Worm (Caenorhabditis elegans) whole organism, L3 larva: ENCODE results near the gene plp-2.

Experiments used
- R02D3.7 ChIP-seq: fragments of 150-350 bp; optimal IDR thresholded peaks from 2 replicates; lab custom pipeline; 2014; ENCODE audit warnings: missing biosample characterization, missing genetic modification characterization
- ZK546.5 ChIP-seq: sonication (generic microtip); optimal IDR thresholded peaks from 2 replicates; lab custom pipeline; 2017; ENCODE audit warnings: missing biosample characterization, missing genetic modification characterization
- aly-2 ChIP-seq: fragments of 150-350 bp; optimal IDR thresholded peaks from 2 replicates; lab custom pipeline; 2014; ENCODE audit warnings: missing biosample characterization, missing genetic modification characterization
- ama-1 ChIP-seq: fragments of 150-350 bp; optimal IDR thresholded peaks from 2 replicates; lab custom pipeline; 2018
- ceh-16 ChIP-seq: sonication (generic microtip); optimal IDR thresholded peaks from 2 replicates; lab custom pipeline; 2017; ENCODE audit warnings: missing biosample characterization, missing genetic modification characterization
- ceh-28 ChIP-seq: fragments of 150-350 bp; optimal IDR thresholded peaks from 2 replicates; lab custom pipeline; 2014; ENCODE audit warnings: missing biosample characterization, missing genetic modification reagents, missing genetic modification characterization
- ceh-9 ChIP-seq: sonication (generic microtip); optimal IDR thresholded peaks from 2 replicates; lab custom pipeline; 2018; ENCODE audit warnings: missing biosample characterization, missing genetic modification characterization
- daf-12 ChIP-seq: fragments of 150-350 bp; optimal IDR thresholded peaks from 2 replicates; lab custom pipeline; 2014; ENCODE audit warnings: missing biosample characterization, missing genetic modification reagents, missing genetic modification characterization
- egl-27 ChIP-seq: sonication (generic microtip); optimal IDR thresholded peaks from 4 replicates; lab custom pipeline; 2017; ENCODE audit warnings: missing biosample characterization, missing genetic modification reagents, missing genetic modification characterization
- egl-5 ChIP-seq: fragments of 150-350 bp; optimal IDR thresholded peaks from 2 replicates; lab custom pipeline; 2017; ENCODE audit warnings: missing biosample characterization, missing genetic modification reagents, missing genetic modification characterization, inconsistent platforms
- elt-1 ChIP-seq: fragments of 150-350 bp; optimal IDR thresholded peaks from 2 replicates; lab custom pipeline; 2014; ENCODE audit warnings: missing biosample characterization, missing genetic modification characterization
- elt-3 ChIP-seq, 3 experiments: fragments of 150-350 bp in 1 of 3; sonication (generic microtip) in 2 of 3; optimal IDR thresholded peaks; 2 replicates in 2 of 3; 4 replicates in 1 of 3; lab custom pipeline; 2014 to 2017; ENCODE audit warnings: missing biosample characterization in 3 of 3, missing genetic modification characterization in 3 of 3
- eor-1 ChIP-seq, 2 experiments: fragments of 150-350 bp; optimal IDR thresholded peaks; 2 replicates each; lab custom pipeline; 2014 to 2018; ENCODE audit warnings: missing biosample characterization in 2 of 2, missing genetic modification characterization in 2 of 2
- fkh-10 ChIP-seq: sonication (generic microtip); optimal IDR thresholded peaks from 2 replicates; lab custom pipeline; 2017; ENCODE audit warnings: missing biosample characterization, missing genetic modification reagents, missing genetic modification characterization
- fkh-2 ChIP-seq: fragments of 150-350 bp; optimal IDR thresholded peaks from 2 replicates; lab custom pipeline; 2014; ENCODE audit warnings: missing biosample characterization, missing genetic modification reagents, missing genetic modification characterization
- fos-1 ChIP-seq: fragments of 150-350 bp; optimal IDR thresholded peaks from 2 replicates; lab custom pipeline; 2014; ENCODE audit warnings: missing biosample characterization, missing genetic modification characterization
- hmg-11 ChIP-seq: sonication (generic microtip); optimal IDR thresholded peaks from 2 replicates; lab custom pipeline; 2016; ENCODE audit warnings: missing genetic modification characterization, missing compliant biosample characterization
- lin-15B ChIP-seq: fragments of 150-350 bp; optimal IDR thresholded peaks from 2 replicates; lab custom pipeline; 2014; ENCODE audit warnings: missing biosample characterization, missing genetic modification characterization
- lin-39 ChIP-seq: fragments of 150-350 bp; optimal IDR thresholded peaks from 2 replicates; lab custom pipeline; 2018; ENCODE audit warnings: missing biosample characterization, missing genetic modification reagents, missing genetic modification characterization
- lsy-12 ChIP-seq: sonication (generic microtip); optimal IDR thresholded peaks from 2 replicates; lab custom pipeline; 2016; ENCODE audit warnings: mild to moderate bottlenecking, missing genetic modification characterization, missing compliant biosample characterization
- mdl-1 ChIP-seq: fragments of 150-350 bp; optimal IDR thresholded peaks from 2 replicates; lab custom pipeline; 2014; ENCODE audit warnings: missing biosample characterization, missing genetic modification characterization
- mml-1 ChIP-seq: fragments of 150-350 bp; sonication (generic microtip); optimal IDR thresholded peaks from 3 replicates; lab custom pipeline; 2014; ENCODE audit warnings: missing biosample characterization, missing genetic modification characterization
- nfya-1 ChIP-seq: sonication (generic microtip); optimal IDR thresholded peaks from 2 replicates; lab custom pipeline; 2017; ENCODE audit warnings: missing genetic modification characterization, mild to moderate bottlenecking, missing compliant biosample characterization, antibody characterized with exemption, moderate library complexity; ENCODE audit not compliant: insufficient read depth
- nhr-23 ChIP-seq: fragments of 150-350 bp; optimal IDR thresholded peaks from 2 replicates; lab custom pipeline; 2014; ENCODE audit warnings: missing biosample characterization, missing genetic modification reagents, missing genetic modification characterization
- nhr-237 ChIP-seq: fragments of 150-350 bp; optimal IDR thresholded peaks from 2 replicates; lab custom pipeline; 2014; ENCODE audit warnings: missing biosample characterization, missing genetic modification characterization
- nhr-28 ChIP-seq: fragments of 150-350 bp; optimal IDR thresholded peaks from 2 replicates; lab custom pipeline; 2014; ENCODE audit warnings: missing biosample characterization, missing genetic modification characterization
- nhr-76 ChIP-seq: fragments of 150-350 bp; sonication (generic microtip); optimal IDR thresholded peaks from 5 replicates; lab custom pipeline; 2014; ENCODE audit warnings: missing biosample characterization, missing genetic modification characterization
- nhr-77 ChIP-seq: fragments of 150-350 bp; optimal IDR thresholded peaks from 2 replicates; lab custom pipeline; 2014; ENCODE audit warnings: missing biosample characterization, missing genetic modification characterization
- pha-4 ChIP-seq: fragments of 150-350 bp; optimal IDR thresholded peaks from 2 replicates; lab custom pipeline; 2014; ENCODE audit warnings: missing biosample characterization, missing genetic modification reagents, missing genetic modification characterization
- snpc-4 ChIP-seq: fragments of 150-350 bp; optimal IDR thresholded peaks from 2 replicates; lab custom pipeline; 2014; ENCODE audit warnings: missing biosample characterization, missing genetic modification characterization
- unc-39 ChIP-seq: sonication (generic microtip); optimal IDR thresholded peaks from 4 replicates; lab custom pipeline; 2017; ENCODE audit warnings: missing biosample characterization, missing genetic modification characterization
- ztf-11 ChIP-seq: fragments of 150-350 bp; optimal IDR thresholded peaks from 2 replicates; lab custom pipeline; 2014; ENCODE audit warnings: missing biosample characterization, missing genetic modification characterization
- ztf-4 ChIP-seq: fragments of 150-350 bp; optimal IDR thresholded peaks from 2 replicates; lab custom pipeline; 2014; ENCODE audit warnings: missing biosample characterization, missing genetic modification characterization

The plp-2 gene

DNA sequence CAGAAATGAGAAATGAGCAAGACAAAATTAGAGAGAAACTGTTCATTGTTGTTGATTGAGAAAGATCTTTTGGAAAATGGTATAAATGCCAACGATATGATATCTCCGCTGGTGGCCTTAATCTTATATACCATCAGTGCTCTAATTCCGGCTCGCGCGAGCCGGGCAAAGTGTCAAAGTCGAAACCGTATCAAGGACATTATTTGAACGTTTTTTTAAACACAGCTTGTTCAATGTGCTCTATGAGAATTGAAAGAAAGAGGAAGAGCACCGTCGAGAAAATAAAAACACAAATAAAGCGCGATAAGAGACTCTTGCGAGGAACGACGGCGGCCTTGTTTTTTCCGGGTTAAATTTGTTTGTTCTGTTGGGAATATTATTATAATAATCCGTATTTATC lies 21.1 kb downstream of the plp-2 start, which contains the start of gene idpp-3:
idpp-3 (minus strand) TSS at position 101 of the 400 bp plus-strand sequence.
- TF ChIP-seq ceh-9 (tag; lab: Kevin White, UChicago) (no peak), lin-39 (tag; lab: Kevin White, UChicago) (no peak), aly-2 (tag; lab: Kevin White, UChicago) (no peak)

DNA sequence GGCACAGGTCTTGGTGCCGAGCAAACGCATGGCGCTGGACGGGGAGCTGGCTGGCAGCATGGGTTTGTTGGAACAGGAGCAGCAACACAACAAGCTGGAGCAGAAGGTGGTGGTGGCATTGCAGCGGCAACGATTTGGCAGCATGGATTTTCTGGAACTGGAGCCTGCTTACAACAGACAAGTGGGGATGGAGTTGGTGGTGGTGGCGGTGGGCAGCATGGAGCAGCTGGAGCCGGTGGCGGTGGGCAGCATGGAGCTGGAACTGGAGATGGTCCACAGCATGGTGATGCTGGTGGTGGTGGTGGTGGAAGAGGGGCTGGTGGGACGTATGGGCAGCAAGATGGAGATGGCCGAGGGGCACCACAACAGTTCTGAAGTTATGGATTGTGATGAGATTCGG lies 21.8 kb downstream of the plp-2 start:
- no peak for TF ChIP-seq mdl-1 (tag; lab: Kevin White, UChicago)
- no peak for TF ChIP-seq lin-15B (tag; lab: Kevin White, UChicago)
- no peak for TF ChIP-seq egl-5 (tag; lab: Kevin White, UChicago)
- TF ChIP-seq egl-27 (tag; lab: Kevin White, UChicago): no peak
- TF ChIP-seq nhr-76 (tag; lab: Kevin White, UChicago): no peak
- TF ChIP-seq nhr-28: no peak
- TF ChIP-seq ceh-16 (tag; lab: Kevin White, UChicago): no peak
- TF ChIP-seq hmg-11 (tag; lab: Kevin White, UChicago): no peak
- no peak for TF ChIP-seq lin-39 (tag; lab: Kevin White, UChicago)
- TF ChIP-seq ztf-4 (tag; lab: Kevin White, UChicago): no peak
- TF ChIP-seq ceh-9 (tag; lab: Kevin White, UChicago): no peak
- no peak for TF ChIP-seq fos-1 (tag; lab: Kevin White, UChicago)
- TF ChIP-seq mml-1: no peak
- TF ChIP-seq R02D3.7: no peak
- no peak for TF ChIP-seq ama-1 (lab: Kevin White, UChicago)
- no peak for TF ChIP-seq ceh-28 (tag; lab: Kevin White, UChicago)
- TF ChIP-seq elt-3 (tag; optimal IDR thresholded peaks at IDR 0.05; lab: Kevin White, UChicago): no peak
- no peak for TF ChIP-seq lsy-12

- TF ChIP-seq ZK546.5 (tag; lab: Kevin White, UChicago) (no peak), hmg-11 (tag; lab: Kevin White, UChicago) (no peak), elt-3 (tag; optimal IDR thresholded peaks at IDR 0.05; lab: Kevin White, UChicago) (no peak), daf-12 (tag; lab: Kevin White, UChicago) (no peak), ceh-28 (tag; lab: Kevin White, UChicago) (no peak), elt-1 (tag; lab: Kevin White, UChicago) (no peak), nhr-76 (tag; lab: Kevin White, UChicago) (no peak), nfya-1 (tag; lab: Kevin White, UChicago) (no peak), lin-15B (tag; lab: Kevin White, UChicago) (no peak), ama-1 (lab: Kevin White, UChicago) (no peak), snpc-4 (no peak), pha-4 (tag; lab: Kevin White, UChicago) (no peak)
Observed at ce11 chrX:14959393-14960073, 23.1 kb downstream of the plp-2 start.

DNA sequence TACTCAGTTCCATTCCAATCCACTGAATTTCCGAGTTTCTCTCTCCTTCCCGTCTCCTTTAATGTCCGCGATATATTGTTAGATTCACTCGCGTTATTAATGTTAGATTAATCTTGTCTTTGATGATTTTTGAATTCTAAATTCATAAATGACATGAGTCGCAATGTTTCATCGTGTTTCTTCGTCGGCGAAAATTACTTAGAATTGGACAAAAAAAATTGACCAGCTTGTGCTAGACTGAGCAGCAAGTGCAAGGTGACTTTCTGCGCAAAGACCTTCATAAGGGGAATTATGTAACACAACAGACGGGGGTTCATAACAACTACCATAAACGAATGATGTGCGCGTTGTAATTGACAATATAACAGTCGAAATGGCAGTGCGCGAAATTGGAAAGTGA lies 24.2 kb downstream of the plp-2 start:
- TF ChIP-seq nhr-28: no peak
- TF ChIP-seq nhr-77: no peak
- TF ChIP-seq aly-2 (tag; lab: Kevin White, UChicago): no peak
- TF ChIP-seq lin-15B (tag; lab: Kevin White, UChicago): no peak
- no peak for TF ChIP-seq egl-5 (tag; lab: Kevin White, UChicago)
- TF ChIP-seq unc-39 (tag; lab: Kevin White, UChicago): no peak
- TF ChIP-seq nfya-1 (tag; lab: Kevin White, UChicago): no peak
- TF ChIP-seq snpc-4: no peak
- no peak for TF ChIP-seq nhr-76 (tag; lab: Kevin White, UChicago)
- TF ChIP-seq fos-1 (tag; lab: Kevin White, UChicago): no peak
- no peak for TF ChIP-seq ceh-28 (tag; lab: Kevin White, UChicago)
- TF ChIP-seq ceh-9 (tag; lab: Kevin White, UChicago): no peak
- TF ChIP-seq nhr-23: no peak
- TF ChIP-seq eor-1 (tag; optimal IDR thresholded peaks at IDR 0.05; lab: Kevin White, UChicago): no peak
- no peak for TF ChIP-seq R02D3.7
- TF ChIP-seq ZK546.5 (tag; lab: Kevin White, UChicago): no peak
- TF ChIP-seq ztf-4 (tag; lab: Kevin White, UChicago): no peak
- TF ChIP-seq ceh-16 (tag; lab: Kevin White, UChicago): no peak

DNA sequence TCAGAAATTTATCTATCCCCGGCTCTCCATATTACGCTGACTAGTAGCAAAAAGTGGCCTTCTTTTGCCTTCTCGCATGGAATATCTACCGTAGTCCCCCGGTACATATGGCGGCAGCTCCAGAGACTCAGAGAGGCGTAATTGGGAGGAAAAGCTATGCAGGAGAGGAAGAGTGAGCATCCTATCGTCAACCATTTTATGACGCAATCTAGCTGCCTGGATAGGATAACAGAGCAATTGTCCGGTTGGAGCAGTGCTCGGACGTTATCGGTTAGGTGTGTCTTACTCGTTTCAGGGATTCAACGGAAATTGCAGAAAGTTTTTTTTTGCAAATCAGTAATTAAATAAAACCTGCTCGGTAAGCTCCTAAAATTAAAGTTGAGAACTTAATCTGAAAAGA lies 25.4 kb downstream of the plp-2 start:
- TF ChIP-seq daf-12 (tag; lab: Kevin White, UChicago) (no peak), ztf-11 (no peak), nhr-237 (tag; lab: Kevin White, UChicago) (no peak), R02D3.7 (no peak), ZK546.5 (tag; lab: Kevin White, UChicago) (no peak), egl-5 (tag; lab: Kevin White, UChicago) (no peak), fkh-2 (no peak), fkh-10 (GFP tag; lab: Kevin White, UChicago) (no peak), nhr-28 (no peak), lin-15B (tag; lab: Kevin White, UChicago) (no peak), elt-1 (tag; lab: Kevin White, UChicago) (no peak), mml-1 (no peak)
